Worm (Caenorhabditis elegans) whole organism, late embryonic: ENCODE data around the gene srg-62.

ENCODE experiments used
- C08G9.2 ChIP-seq: sonication (generic microtip); optimal IDR thresholded peaks from 2 replicates; lab custom pipeline; 2016; ENCODE audit warnings: mild to moderate bottlenecking, missing genetic modification characterization, moderate library complexity, missing compliant biosample characterization
- C38D4.7 ChIP-seq: fragments of 200-800 bp; sonication (Bioruptor generic); optimal IDR thresholded peaks from 2 replicates; lab custom pipeline; 2018; ENCODE audit warnings: mild to moderate bottlenecking, missing genetic modification characterization, moderate library complexity, missing compliant biosample characterization
- F13H6.1 ChIP-seq: sonication (generic microtip); optimal IDR thresholded peaks from 2 replicates; lab custom pipeline; 2016; ENCODE audit warnings: missing genetic modification characterization, missing compliant biosample characterization
- Y22D7AL.16 ChIP-seq: sonication (generic microtip); optimal IDR thresholded peaks from 2 replicates; lab custom pipeline; 2016; ENCODE audit warnings: missing genetic modification characterization, missing compliant biosample characterization
- ceh-18 ChIP-seq: sonication (generic microtip); optimal IDR thresholded peaks from 2 replicates; lab custom pipeline; 2016; ENCODE audit warnings: missing genetic modification characterization, missing compliant biosample characterization
- ceh-2 ChIP-seq: sonication (generic microtip); optimal IDR thresholded peaks from 2 replicates; lab custom pipeline; 2016; ENCODE audit warnings: missing genotype, missing genetic modification characterization, missing compliant biosample characterization
- ceh-22 ChIP-seq: sonication (generic microtip); optimal IDR thresholded peaks from 2 replicates; lab custom pipeline; 2017; ENCODE audit warnings: missing biosample characterization, missing genetic modification characterization
- ceh-24 ChIP-seq: sonication (generic microtip); optimal IDR thresholded peaks from 2 replicates; lab custom pipeline; 2016; ENCODE audit warnings: mild to moderate bottlenecking, missing genetic modification characterization, missing compliant biosample characterization
- ceh-31 ChIP-seq: sonication (generic microtip); optimal IDR thresholded peaks from 2 replicates; lab custom pipeline; 2016; ENCODE audit warnings: missing genetic modification characterization, missing compliant biosample characterization
- ceh-45 ChIP-seq: fragments of 200-800 bp; sonication (Bioruptor generic); IDR thresholded peaks from 2 replicates; pipeline ENCODE4 v1.3.6; 2022; ENCODE audit warnings: missing genetic modification reagents, missing genetic modification characterization, missing compliant biosample characterization
- ceh-48 ChIP-seq: sonication (generic microtip); optimal IDR thresholded peaks from 2 replicates; lab custom pipeline; 2016; ENCODE audit warnings: missing genetic modification characterization, inconsistent platforms, missing compliant biosample characterization
- che-1 ChIP-seq: sonication (generic microtip); optimal IDR thresholded peaks from 2 replicates; lab custom pipeline; 2016; ENCODE audit warnings: mild to moderate bottlenecking, missing genetic modification characterization, missing compliant biosample characterization
- dve-1 ChIP-seq: sonication (generic microtip); optimal IDR thresholded peaks from 2 replicates; lab custom pipeline; 2017; ENCODE audit warnings: antibody characterized with exemption, mild to moderate bottlenecking, missing genetic modification characterization, missing compliant biosample characterization
- elt-2 ChIP-seq: sonication (generic microtip); optimal IDR thresholded peaks from 2 replicates; lab custom pipeline; 2016; ENCODE audit warnings: missing genetic modification reagents, missing genetic modification characterization, missing compliant biosample characterization
- ets-4 ChIP-seq: sonication (generic microtip); optimal IDR thresholded peaks from 2 replicates; lab custom pipeline; 2016; ENCODE audit warnings: missing genetic modification characterization, missing compliant biosample characterization
- eyg-1 ChIP-seq: sonication (generic microtip); optimal IDR thresholded peaks from 2 replicates; lab custom pipeline; 2016; ENCODE audit warnings: missing genotype, missing genetic modification characterization, missing compliant biosample characterization
- hlh-13 ChIP-seq: fragments of 200-800 bp; sonication (Bioruptor generic); optimal IDR thresholded peaks from 2 replicates; lab custom pipeline; 2018; ENCODE audit warnings: mild to moderate bottlenecking, missing genetic modification characterization, missing compliant biosample characterization
- hlh-15 ChIP-seq: sonication (generic microtip); optimal IDR thresholded peaks from 2 replicates; lab custom pipeline; 2016; ENCODE audit warnings: missing genetic modification characterization, missing compliant biosample characterization
- hlh-6 ChIP-seq: sonication (generic microtip); optimal IDR thresholded peaks from 2 replicates; lab custom pipeline; 2016; ENCODE audit warnings: missing genotype, missing genetic modification characterization, missing compliant biosample characterization
- lim-6 ChIP-seq: sonication (generic microtip); optimal IDR thresholded peaks from 2 replicates; lab custom pipeline; 2016; ENCODE audit warnings: missing genetic modification characterization, missing compliant biosample characterization
- nfya-1 ChIP-seq: sonication (generic microtip); optimal IDR thresholded peaks from 2 replicates; lab custom pipeline; 2017; ENCODE audit warnings: missing genetic modification characterization, mild to moderate bottlenecking, missing compliant biosample characterization, antibody characterized with exemption, moderate library complexity
- npax-4 ChIP-seq: sonication (generic microtip); optimal IDR thresholded peaks from 2 replicates; lab custom pipeline; 2016; ENCODE audit warnings: missing genetic modification characterization, missing compliant biosample characterization
- odd-2 ChIP-seq: sonication (generic microtip); optimal IDR thresholded peaks from 2 replicates; lab custom pipeline; 2017; ENCODE audit warnings: antibody characterized with exemption, mild to moderate bottlenecking, missing genetic modification characterization, missing compliant biosample characterization
- pat-9 ChIP-seq: fragments of 200-800 bp; sonication (Bioruptor generic); optimal IDR thresholded peaks from 2 replicates; lab custom pipeline; 2018; ENCODE audit warnings: mild to moderate bottlenecking, missing genetic modification characterization, moderate library complexity, missing compliant biosample characterization
- pax-1 ChIP-seq: fragments of 150-350 bp; optimal IDR thresholded peaks from 2 replicates; lab custom pipeline; 2014; ENCODE audit warnings: missing biosample characterization, missing genetic modification characterization
- pha-2 ChIP-seq: sonication (generic microtip); optimal IDR thresholded peaks from 2 replicates; lab custom pipeline; 2017; ENCODE audit warnings: mild to moderate bottlenecking, missing genetic modification characterization, missing compliant biosample characterization
- pqm-1 ChIP-seq: sonication (generic microtip); optimal IDR thresholded peaks from 2 replicates; lab custom pipeline; 2016; ENCODE audit warnings: missing genetic modification characterization, missing compliant biosample characterization
- ref-2 ChIP-seq: sonication (generic microtip); optimal IDR thresholded peaks from 2 replicates; lab custom pipeline; 2016; ENCODE audit warnings: missing genetic modification characterization, missing compliant biosample characterization
- syd-9 ChIP-seq: sonication (generic microtip); optimal IDR thresholded peaks from 2 replicates; lab custom pipeline; 2016; ENCODE audit warnings: mild to moderate bottlenecking, missing genetic modification characterization, moderate library complexity, missing compliant biosample characterization
- tbx-2 ChIP-seq: sonication (generic microtip); optimal IDR thresholded peaks from 2 replicates; lab custom pipeline; 2016; ENCODE audit warnings: missing genetic modification characterization, missing compliant biosample characterization
- tbx-7 ChIP-seq: sonication (generic microtip); optimal IDR thresholded peaks from 2 replicates; lab custom pipeline; 2016; ENCODE audit warnings: missing genotype, missing genetic modification characterization, missing compliant biosample characterization
- unc-3 ChIP-seq, 2 experiments: fragments of 200-800 bp in 1 of 2; sonication (Bioruptor generic) in 1 of 2; sonication (generic microtip) in 1 of 2; conservative IDR thresholded peaks in 1 of 2; optimal IDR thresholded peaks in 1 of 2; 2 replicates each; pipeline versions ENCODE4 v1.3.6 to Lab custom; 2016 to 2022; ENCODE audit warnings: missing compliant biosample characterization in 2 of 2, missing genetic modification characterization in 2 of 2, missing genetic modification reagents in 1 of 2
- unc-42 ChIP-seq: sonication (generic microtip); optimal IDR thresholded peaks from 2 replicates; lab custom pipeline; 2016; ENCODE audit warnings: missing genotype, missing genetic modification characterization, missing compliant biosample characterization
- unc-55 ChIP-seq: sonication (generic microtip); optimal IDR thresholded peaks from 2 replicates; lab custom pipeline; 2017; ENCODE audit warnings: missing biosample characterization, missing genetic modification reagents, missing genetic modification characterization
- zip-5 ChIP-seq: sonication (generic microtip); optimal IDR thresholded peaks from 2 replicates; lab custom pipeline; 2016; ENCODE audit warnings: missing genetic modification characterization, missing compliant biosample characterization

srg-62 gene

ce11 chrV:2739607-2740006 lies 2.6 kb downstream of the srg-62 start:
- TF ChIP-seq che-1 (tag; lab: Kevin White, UChicago) (no peak), pat-9 (tag; lab: Kevin White, UChicago) (no peak)
- TF ChIP-seq, all 69 proteins: peak for 0

ce11 chrV:2738174-2738573 lies 4.0 kb downstream of the srg-62 start, which contains the start of gene srg-56:
Gene srg-56, minus strand, starts transcription at chrV:2738274.
- no peak for TF ChIP-seq pha-2 (tag; lab: Kevin White, UChicago)
- no peak for TF ChIP-seq odd-2
- no peak for TF ChIP-seq lim-6 (tag; lab: Kevin White, UChicago)
- no peak for TF ChIP-seq pat-9 (tag; lab: Kevin White, UChicago)
- TF ChIP-seq eyg-1 = no peak
- no peak for TF ChIP-seq ceh-45 (GFP tag; lab: Robert Waterston, UW)
- TF ChIP-seq zip-5 = no peak
- TF ChIP-seq hlh-15 = no peak
- TF ChIP-seq nfya-1 (tag; lab: Kevin White, UChicago) = no peak
- no peak for TF ChIP-seq F13H6.1 (tag; lab: Kevin White, UChicago)
- no peak for TF ChIP-seq syd-9 (tag; lab: Kevin White, UChicago)
- no peak for TF ChIP-seq Y22D7AL.16
- TF ChIP-seq ceh-2 (tag; lab: Kevin White, UChicago) = no peak
- TF ChIP-seq, all 69 proteins: peak for 0

- TF ChIP-seq pax-1 (tag; lab: Kevin White, UChicago) (no peak), lim-6 (tag; lab: Kevin White, UChicago) (no peak), C38D4.7 (GFP tag; lab: Kevin White, UChicago) (no peak), pqm-1 (tag; lab: Kevin White, UChicago) (no peak), C08G9.2 (tag; lab: Kevin White, UChicago) (no peak), ceh-31 (no peak), dve-1 (tag; lab: Kevin White, UChicago) (no peak), syd-9 (tag; lab: Kevin White, UChicago) (no peak), ceh-24 (tag; lab: Kevin White, UChicago) (no peak), npax-4 (tag; lab: Kevin White, UChicago) (no peak), nfya-1 (tag; lab: Kevin White, UChicago) (no peak), unc-55 (no peak), che-1 (tag; lab: Kevin White, UChicago) (no peak), ref-2 (tag; lab: Kevin White, UChicago) (no peak), unc-3 (GFP tag; conservative IDR thresholded peaks at IDR 0.05; lab: Robert Waterston, UW) (no peak), unc-3 (tag; optimal IDR thresholded peaks at IDR 0.05; lab: Kevin White, UChicago) (no peak), tbx-2 (tag; lab: Kevin White, UChicago) (no peak), ceh-48 (tag; lab: Kevin White, UChicago) (no peak), ceh-22 (tag; lab: Kevin White, UChicago) (no peak), hlh-13 (GFP tag; lab: Kevin White, UChicago) (no peak)
These were observed 7.8 kb downstream of the srg-62 start, which contains the start of gene srg-57 for ce11 chrV:2734360-2734759. Gene srg-57, minus strand, starts transcription at chrV:2734460.

ce11 chrV:2730784-2731480 lies 11.3 kb downstream of the srg-62 start, which contains the start of gene dod-3:
Gene dod-3, minus strand, starts transcription at chrV:2731098.
- peak; percentile 78 for TF ChIP-seq elt-2 (tag; lab: Kevin White, UChicago)
- no peak for TF ChIP-seq tbx-7 (tag; lab: Kevin White, UChicago)
- TF ChIP-seq ceh-22 (tag; lab: Kevin White, UChicago) = no peak
- TF ChIP-seq C08G9.2 (tag; lab: Kevin White, UChicago) = no peak
- TF ChIP-seq hlh-6 (tag; lab: Kevin White, UChicago) = no peak
- TF ChIP-seq unc-42 (tag; lab: Kevin White, UChicago) = no peak
- no peak for TF ChIP-seq ceh-18 (tag; lab: Kevin White, UChicago)
- TF ChIP-seq ets-4 (tag; lab: Kevin White, UChicago) = no peak
- TF ChIP-seq, all 69 proteins: peak for 1
